Fruit fly (Drosophila melanogaster) whole organism, adult: ENCODE data around the gene CG15888.

Experiments used
- CG12768 ChIP-seq: fragments of 200-800 bp; sonication (Bioruptor generic); optimal IDR thresholded peaks from 2 replicates; lab custom pipeline; 2017; ENCODE audit warnings: missing biosample characterization, missing genetic modification characterization, mild to moderate bottlenecking, moderate library complexity, missing genetic modification reagents
- CG33017 ChIP-seq: fragments of 200-800 bp; sonication (Bioruptor generic); optimal IDR thresholded peaks from 2 replicates; lab custom pipeline; 2018; ENCODE audit warnings: missing biosample characterization, mild to moderate bottlenecking, missing genetic modification characterization, moderate library complexity
- CG7045 ChIP-seq: fragments of 200-800 bp; sonication (Bioruptor generic); optimal IDR thresholded peaks from 2 replicates; lab custom pipeline; 2017; ENCODE audit warnings: missing biosample characterization, mild to moderate bottlenecking, missing genetic modification characterization
- Clk ChIP-seq: fragments of 200-800 bp; sonication (Bioruptor generic); optimal IDR thresholded peaks from 2 replicates; lab custom pipeline; 2017; ENCODE audit warnings: missing biosample characterization, missing genetic modification characterization
- cic ChIP-seq: fragments of 200-800 bp; sonication (Bioruptor generic); optimal IDR thresholded peaks from 2 replicates; lab custom pipeline; 2017; ENCODE audit warnings: missing biosample characterization, mild to moderate bottlenecking, missing genetic modification characterization, moderate library complexity
- cnc ChIP-seq, 2 experiments: fragments of >200 bp; optimal IDR thresholded peaks; 2 replicates each; lab custom pipeline; 2017

dm6 chr3R:13309133-13309711 is 22.9 kb upstream of the CG15888 start:
- TF ChIP-seq CG12768 (GFP tag; lab: Kevin White, UChicago) (no peak), CG7045 (GFP tag; lab: Kevin White, UChicago) (no peak), CG33017 (tag; lab: Kevin White, UChicago) (no peak), cic (GFP tag; lab: Kevin White, UChicago) (no peak), Clk (GFP tag; lab: Kevin White, UChicago) (no peak), cnc (optimal IDR thresholded peaks at IDR 0.05; lab: Kevin White, UChicago) (peak; percentile 42 to 66)
